Worm (Caenorhabditis elegans): ENCODE measurements around the gene col-97.

DNA sequence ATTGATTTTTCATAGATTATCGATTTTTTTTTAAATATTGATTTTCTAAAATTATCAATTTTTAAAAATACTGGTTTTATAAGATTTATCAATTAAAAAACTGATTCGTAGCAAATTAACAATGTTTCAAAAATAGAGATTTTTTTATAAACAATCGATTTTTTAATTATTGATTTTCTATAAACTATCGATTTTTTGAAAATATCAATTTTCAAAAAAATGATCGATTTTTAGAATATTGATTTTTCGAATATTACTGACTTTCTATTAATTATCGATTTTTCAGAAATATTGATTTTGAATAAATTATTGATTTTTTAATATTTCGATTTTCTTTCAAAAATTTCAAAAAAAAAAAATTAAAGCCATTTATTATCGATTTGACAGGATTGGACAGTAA is 40.9 kb downstream of the col-97 start:
- TF ChIP-seq nhr-237 (tag; optimal IDR thresholded peaks at IDR 0.05) (no peak), mab-5 (tag; optimal IDR thresholded peaks at IDR 0.05) (no peak), ceh-43 (GFP tag; optimal IDR thresholded peaks at IDR 0.05) (no peak), pha-4 (tag; optimal IDR thresholded peaks at IDR 0.05) (no peak), elt-3 (tag; optimal IDR thresholded peaks at IDR 0.05) (no peak), mep-1 (tag; optimal IDR thresholded peaks at IDR 0.05) (no peak), nhr-28 (tag; optimal IDR thresholded peaks at IDR 0.05) (no peak), nhr-12 (tag; optimal IDR thresholded peaks at IDR 0.05) (no peak), ces-1 (GFP tag; optimal IDR thresholded peaks at IDR 0.05) (peak; percentile 20), ztf-11 (tag; optimal IDR thresholded peaks at IDR 0.05) (no peak), blmp-1 (tag; optimal IDR thresholded peaks at IDR 0.05) (no peak), drap-1 (GFP tag; optimal IDR thresholded peaks at IDR 0.05) (no peak), lin-32 (GFP tag; optimal IDR thresholded peaks at IDR 0.05) (no peak)

Data from whole organism, mixed stage, embryonic.